Fruit fly (Drosophila melanogaster): Measurements from ENCODE around the gene CG10588.

Gene CG10588

DNA sequence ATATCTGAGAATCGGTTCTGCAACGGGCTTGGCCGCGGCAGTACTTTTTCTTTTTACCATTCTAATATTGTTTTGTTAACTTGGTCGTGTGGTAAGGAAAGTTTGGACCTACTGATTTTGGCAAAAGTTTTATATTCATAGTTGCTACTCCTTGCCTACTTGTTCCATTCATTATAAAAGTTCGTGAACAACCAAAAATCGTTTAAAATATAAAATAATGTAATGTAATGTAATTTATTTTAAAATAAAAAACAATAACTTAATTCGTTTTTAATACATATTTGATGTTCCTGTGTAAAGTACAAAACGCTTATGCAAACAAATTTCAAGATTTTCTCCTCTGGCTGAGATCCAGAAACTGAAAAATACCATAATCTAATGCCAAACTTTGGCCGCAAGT, 17.9 kb downstream of the CG10588 start, which contains the start of gene CG33286:
TSS of gene CG33286 (minus strand) at position 101 of the 400 bp plus-strand sequence.
- TF ChIP-seq CG7745 (tag; optimal IDR thresholded peaks at IDR 0.05), result no peak
- TF ChIP-seq onecut (GFP tag; IDR thresholded peaks at IDR 0.05), result no peak
- TF ChIP-seq Trl (optimal IDR thresholded peaks at IDR 0.05), result no peak
- no peak for TF ChIP-seq Trl (GFP tag; optimal IDR thresholded peaks at IDR 0.05)
- TF ChIP-seq Dfd (GFP tag; optimal IDR thresholded peaks at IDR 0.05), result no peak
- TF ChIP-seq CG8944 (GFP tag; optimal IDR thresholded peaks at IDR 0.05), result no peak
- no peak for TF ChIP-seq Meics (GFP tag; optimal IDR thresholded peaks at IDR 0.05)
- no peak for TF ChIP-seq crc (GFP tag; optimal IDR thresholded peaks at IDR 0.05)
- no peak for TF ChIP-seq jumu (GFP tag; optimal IDR thresholded peaks at IDR 0.05)
- no peak for TF ChIP-seq CG3407 (GFP tag; optimal IDR thresholded peaks at IDR 0.05)
- TF ChIP-seq CG33557 (GFP tag; optimal IDR thresholded peaks at IDR 0.05), result no peak
- TF ChIP-seq knrl (GFP tag; IDR thresholded peaks at IDR 0.05; ENCODE audit: partially characterized antibody), result no peak
- no peak for TF ChIP-seq pzg (GFP tag; optimal IDR thresholded peaks at IDR 0.05)
- no peak for TF ChIP-seq mld (GFP tag; IDR thresholded peaks at IDR 0.05; ENCODE audit: partially characterized antibody)
- TF ChIP-seq CG7963 (GFP tag; IDR thresholded peaks at IDR 0.05; ENCODE audit: partially characterized antibody), result no peak
- no peak for TF ChIP-seq CG9876 (GFP tag; optimal IDR thresholded peaks at IDR 0.05)
- TF ChIP-seq CG7271 (tag; optimal IDR thresholded peaks at IDR 0.05), result no peak
- TF ChIP-seq CG18619 (GFP tag; optimal IDR thresholded peaks at IDR 0.05), result no peak
- TF ChIP-seq fd3F (GFP tag; optimal IDR thresholded peaks at IDR 0.05), result no peak
- no peak for TF ChIP-seq run (tag; optimal IDR thresholded peaks at IDR 0.05)
- no peak for TF ChIP-seq Poxn (GFP tag; IDR thresholded peaks at IDR 0.05)

DNA sequence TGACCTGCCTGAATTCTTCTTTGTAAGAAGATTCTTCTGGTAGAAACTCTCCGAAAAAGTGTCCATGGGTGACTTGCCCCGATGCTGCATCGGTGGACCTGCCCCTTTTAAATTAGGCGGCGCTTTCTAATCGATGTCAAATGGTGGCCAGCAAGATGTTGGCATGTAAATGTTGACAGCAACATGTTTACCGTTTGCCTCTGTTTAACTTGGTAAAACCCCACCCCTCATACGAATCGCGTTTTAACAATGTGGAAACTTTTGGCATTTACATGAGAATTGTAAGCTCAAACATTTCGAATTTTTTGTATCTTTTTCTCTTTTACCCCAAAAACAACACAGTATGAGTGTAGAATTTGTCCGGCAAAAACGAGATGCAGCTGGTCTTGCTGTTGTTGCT, 19.6 kb downstream of the CG10588 start:
- TF ChIP-seq ara (GFP tag; IDR thresholded peaks at IDR 0.05) (0 out of 2 replicates have a peak, but pooled peaks have one; percentile 20), CG17912 (GFP tag; optimal IDR thresholded peaks at IDR 0.05) (no peak), kni (GFP tag; optimal IDR thresholded peaks at IDR 0.05) (peak; percentile 40), oc (tag; optimal IDR thresholded peaks at IDR 0.05) (peak; percentile 19), CG4424 (GFP tag; optimal IDR thresholded peaks at IDR 0.05) (no peak), hkb (optimal IDR thresholded peaks at IDR 0.05) (no peak), hkb (GFP tag; IDR thresholded peaks at IDR 0.05) (no peak), Antp (GFP tag; optimal IDR thresholded peaks at IDR 0.05) (no peak), Dip3 (GFP tag; optimal IDR thresholded peaks at IDR 0.05) (no peak), CG7556 (GFP tag; optimal IDR thresholded peaks at IDR 0.05) (no peak), chn (GFP tag; optimal IDR thresholded peaks at IDR 0.05) (no peak), ATbp (GFP tag; optimal IDR thresholded peaks at IDR 0.05) (peak; percentile 14), scrt (GFP tag; optimal IDR thresholded peaks at IDR 0.05) (no peak), esg (GFP tag; conservative IDR thresholded peaks at IDR 0.05) (no peak), CG10431 (GFP tag; optimal IDR thresholded peaks at IDR 0.05) (peak; percentile 9), insv (GFP tag; optimal IDR thresholded peaks at IDR 0.05) (no peak), CG1024 (GFP tag; IDR thresholded peaks at IDR 0.05) (0 out of 2 replicates have a peak, but pooled peaks have one; percentile 19), Dref (GFP tag; IDR thresholded peaks at IDR 0.05) (no peak), CG8924 (tag; optimal IDR thresholded peaks at IDR 0.05) (no peak), wek (GFP tag; optimal IDR thresholded peaks at IDR 0.05) (peak; percentile 21), CG12219 (GFP tag; optimal IDR thresholded peaks at IDR 0.05) (no peak), Asciz (GFP tag; optimal IDR thresholded peaks at IDR 0.05) (peak; percentile 15), eve (GFP tag; optimal IDR thresholded peaks at IDR 0.05) (peak in 1 of 2 experiments; percentile 3), Xrp1 (GFP tag; IDR thresholded peaks at IDR 0.05) (0 out of 2 replicates have a peak, but pooled peaks have one; percentile 24), gro (GFP tag; optimal IDR thresholded peaks at IDR 0.05) (no peak), fd64A (GFP tag; optimal IDR thresholded peaks at IDR 0.05) (peak; percentile 31), tin (GFP tag; optimal IDR thresholded peaks at IDR 0.05) (no peak), Drgx (GFP tag; IDR thresholded peaks at IDR 0.05) (no peak), CG5953 (GFP tag; IDR thresholded peaks at IDR 0.05) (no peak), ase (GFP tag; IDR thresholded peaks at IDR 0.05) (no peak), Fer2 (tag; optimal IDR thresholded peaks at IDR 0.05) (no peak)

All from whole organism, embryonic.